Worm (Caenorhabditis elegans): ENCODE results near the gene F32D8.3.
A peak's percentile ranks its signal among the peaks of the same experiment; 100 is the strongest.

The F32D8.3 gene

DNA sequence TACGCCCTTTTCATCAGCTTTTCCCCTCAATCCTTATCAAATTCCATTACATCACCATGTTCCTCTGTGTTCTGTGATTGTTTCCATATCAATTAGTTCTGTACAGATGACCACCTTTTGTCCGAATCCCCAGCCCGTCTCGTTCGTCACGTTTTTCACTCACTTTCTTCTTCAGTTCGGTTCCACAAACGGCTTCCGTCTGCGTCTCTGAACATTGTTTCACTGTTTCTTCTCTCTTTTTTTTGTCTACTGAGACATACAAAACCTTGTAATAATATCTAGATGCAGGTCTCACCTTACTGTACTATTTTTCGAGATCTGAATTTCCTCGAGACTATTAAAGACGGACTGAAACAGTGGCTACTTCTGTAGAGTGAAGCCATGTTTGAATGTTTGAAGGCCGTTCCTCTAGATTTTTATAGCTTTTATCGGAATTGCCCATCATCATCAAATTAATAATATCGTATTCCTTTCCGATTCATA is at the start of gene F32D8.3:
Gene F32D8.3 (plus strand): TSS at position 433 of the 483 bp plus-strand sequence.
- no peak for TF ChIP-seq elt-1 (tag; optimal IDR thresholded peaks at IDR 0.05; ENCODE audit: borderline replicate concordance, insufficient read depth)
- TF ChIP-seq mls-2 (tag; optimal IDR thresholded peaks at IDR 0.05) = no peak
- no peak for TF ChIP-seq ztf-11 (tag; optimal IDR thresholded peaks at IDR 0.05)
- TF ChIP-seq ceh-39 (tag; optimal IDR thresholded peaks at IDR 0.05) = no peak
- TF ChIP-seq mab-5 (tag; optimal IDR thresholded peaks at IDR 0.05) = no peak
- TF ChIP-seq mep-1 (tag; optimal IDR thresholded peaks at IDR 0.05) = no peak
- no peak for TF ChIP-seq hlh-1 (tag; optimal IDR thresholded peaks at IDR 0.05)
- no peak for TF ChIP-seq ceh-43 (GFP tag; optimal IDR thresholded peaks at IDR 0.05)
- TF ChIP-seq nhr-28 (tag; optimal IDR thresholded peaks at IDR 0.05) = no peak
- no peak for TF ChIP-seq unc-120 (tag; optimal IDR thresholded peaks at IDR 0.05; ENCODE audit: poor library complexity, severe bottlenecking)
- no peak for TF ChIP-seq ces-1 (GFP tag; optimal IDR thresholded peaks at IDR 0.05)
- TF ChIP-seq lin-13 (tag; optimal IDR thresholded peaks at IDR 0.05) = no peak

DNA sequence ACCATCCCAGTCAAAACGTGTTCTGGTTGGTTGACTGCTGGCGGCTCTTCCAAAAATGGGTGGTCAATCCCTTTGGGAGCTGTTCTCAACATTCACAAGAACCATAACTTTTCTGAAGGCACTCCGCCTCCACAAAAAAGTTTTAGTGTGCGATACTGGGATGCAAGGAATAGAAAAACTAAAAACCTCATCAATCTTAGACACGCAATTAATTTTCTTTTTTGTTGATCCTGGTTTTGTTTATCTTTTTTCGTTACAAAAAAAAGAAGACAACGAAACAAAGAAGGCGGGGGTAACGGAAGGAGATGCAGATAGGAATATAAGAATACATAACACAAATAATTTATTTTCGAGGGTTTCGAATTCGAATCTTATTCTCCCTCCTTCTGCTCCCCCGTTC is 48.4 kb upstream of the F32D8.3 start:
- no peak for TF ChIP-seq ceh-43 (GFP tag; optimal IDR thresholded peaks at IDR 0.05)
- no peak for TF ChIP-seq ztf-11 (tag; optimal IDR thresholded peaks at IDR 0.05)
- TF ChIP-seq flh-1 (GFP tag; optimal IDR thresholded peaks at IDR 0.05) = no peak
- TF ChIP-seq mls-2 (tag; optimal IDR thresholded peaks at IDR 0.05) = no peak
- TF ChIP-seq ceh-83 (GFP tag; optimal IDR thresholded peaks at IDR 0.05) = no peak
- no peak for TF ChIP-seq mep-1 (tag; optimal IDR thresholded peaks at IDR 0.05)
- TF ChIP-seq cnd-1 (tag; optimal IDR thresholded peaks at IDR 0.05) = no peak
- TF ChIP-seq hlh-1 (tag; optimal IDR thresholded peaks at IDR 0.05) = no peak
- no peak for TF ChIP-seq pha-4 (tag; optimal IDR thresholded peaks at IDR 0.05)
- TF ChIP-seq unc-62 (GFP tag; optimal IDR thresholded peaks at IDR 0.05) = no peak
- TF ChIP-seq nhr-76 (tag; optimal IDR thresholded peaks at IDR 0.05) = no peak
- TF ChIP-seq tbx-8 (GFP tag; optimal IDR thresholded peaks at IDR 0.05) = no peak
- no peak for TF ChIP-seq lin-32 (GFP tag; optimal IDR thresholded peaks at IDR 0.05)
- TF ChIP-seq sptf-1 (tag; optimal IDR thresholded peaks at IDR 0.05) = no peak
- no peak for TF ChIP-seq lsy-2 (tag; optimal IDR thresholded peaks at IDR 0.05)
- no peak for TF ChIP-seq nhr-237 (tag; optimal IDR thresholded peaks at IDR 0.05)
- TF ChIP-seq snpc-4 (tag; optimal IDR thresholded peaks at IDR 0.05) = no peak
- no peak for TF ChIP-seq ham-2 (GFP tag; optimal IDR thresholded peaks at IDR 0.05)
- TF ChIP-seq zip-8 (tag; optimal IDR thresholded peaks at IDR 0.05) = no peak

DNA sequence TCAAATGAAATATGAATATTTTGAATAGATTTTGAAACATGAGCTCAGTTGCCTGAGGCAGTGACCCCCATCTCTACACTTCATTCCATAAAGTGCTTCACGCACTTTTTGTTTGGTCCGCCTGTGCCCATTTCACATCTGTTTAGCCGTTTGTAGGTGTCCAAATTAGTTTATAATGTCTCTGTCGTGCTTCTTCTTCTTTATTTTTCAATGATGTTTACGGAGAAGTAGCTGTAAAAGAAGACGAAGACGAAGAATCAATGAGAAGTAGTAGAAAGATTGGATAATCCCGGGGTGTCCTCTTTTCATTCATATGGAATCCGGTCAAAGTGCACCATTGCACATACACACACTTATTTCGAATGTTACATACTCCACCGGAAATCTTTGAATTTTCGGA is 47.2 kb upstream of the F32D8.3 start:
- TF ChIP-seq ces-1 (GFP tag; optimal IDR thresholded peaks at IDR 0.05) (peak; percentile 75), nhr-28 (tag; optimal IDR thresholded peaks at IDR 0.05) (no peak)

DNA sequence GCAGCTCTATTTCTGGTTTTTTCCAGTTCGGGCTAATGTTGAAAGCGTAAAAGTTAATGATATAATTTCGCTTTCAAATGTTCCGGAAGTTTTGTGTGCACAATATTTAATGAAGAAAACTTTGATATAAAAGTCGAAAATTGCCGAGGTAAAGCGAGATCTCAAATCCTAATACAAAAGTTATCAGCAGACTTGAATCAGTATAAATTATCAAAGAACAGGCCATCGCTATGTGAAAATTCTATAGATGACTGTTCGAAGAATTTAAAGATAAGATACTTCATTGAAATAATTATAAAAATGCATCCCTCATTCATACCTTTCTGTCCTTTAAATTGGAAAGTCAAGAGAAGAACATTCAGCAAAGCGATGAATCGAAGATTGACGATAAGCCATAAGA is 39.7 kb upstream of the F32D8.3 start, which contains the start of gene C29A12.6:
Gene C29A12.6 (plus strand): TSS at position 301 of the 400 bp plus-strand sequence.
- TF ChIP-seq ceh-39 (tag; optimal IDR thresholded peaks at IDR 0.05) (no peak), mep-1 (tag; optimal IDR thresholded peaks at IDR 0.05) (no peak)

DNA sequence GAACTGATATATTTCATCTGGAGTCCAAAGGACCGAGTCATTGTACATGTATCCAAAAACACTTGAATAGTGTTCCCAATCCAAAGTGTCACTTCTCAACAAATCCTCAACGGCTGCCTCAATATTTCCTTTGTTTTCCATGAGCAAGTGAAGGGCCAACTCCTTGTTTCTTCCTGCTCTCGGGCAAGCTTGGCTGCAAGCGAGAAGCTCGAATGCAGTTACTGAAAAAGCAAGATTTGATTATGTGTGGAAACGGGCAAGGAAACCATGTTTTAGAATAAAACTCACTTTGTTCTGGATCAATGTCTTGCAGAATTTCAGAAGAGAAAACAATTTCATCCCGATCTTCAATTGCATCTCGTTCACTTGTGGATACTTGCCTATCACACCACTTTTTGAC is 32.4 kb upstream of the F32D8.3 start:
- TF ChIP-seq ces-1 (GFP tag; optimal IDR thresholded peaks at IDR 0.05) (peak; percentile 66), elt-3 (tag; optimal IDR thresholded peaks at IDR 0.05) (no peak)

DNA sequence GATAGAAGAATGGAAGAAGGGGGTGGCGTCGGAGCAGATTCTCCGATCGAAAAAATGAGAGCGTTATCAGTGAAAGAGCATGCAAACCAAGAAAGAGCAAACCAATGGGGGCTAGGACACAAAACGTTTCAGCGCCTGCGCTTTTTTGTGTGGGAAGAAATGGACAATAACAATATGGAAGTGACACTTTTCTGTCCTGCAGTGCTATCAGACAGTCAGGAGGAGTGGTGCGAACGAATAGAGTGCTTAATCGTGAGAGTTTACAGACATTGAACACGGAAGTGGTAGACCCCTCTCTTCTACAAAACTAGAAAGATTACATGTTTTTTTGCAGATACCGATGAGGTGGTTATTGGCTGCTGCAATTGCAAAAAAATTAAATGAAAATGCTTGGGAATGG is 31.3 kb upstream of the F32D8.3 start:
- TF ChIP-seq sem-2 (GFP tag; optimal IDR thresholded peaks at IDR 0.05) (no peak), ztf-11 (tag; optimal IDR thresholded peaks at IDR 0.05) (no peak), ceh-39 (tag; optimal IDR thresholded peaks at IDR 0.05) (no peak), M03D4.4 (tag; optimal IDR thresholded peaks at IDR 0.05) (no peak), nhr-2 (tag; optimal IDR thresholded peaks at IDR 0.05) (no peak), snpc-4 (tag; optimal IDR thresholded peaks at IDR 0.05) (no peak), unc-62 (GFP tag; optimal IDR thresholded peaks at IDR 0.05) (no peak), nhr-12 (tag; optimal IDR thresholded peaks at IDR 0.05) (no peak), zip-8 (tag; optimal IDR thresholded peaks at IDR 0.05) (no peak), lin-32 (GFP tag; optimal IDR thresholded peaks at IDR 0.05) (no peak), drap-1 (GFP tag; optimal IDR thresholded peaks at IDR 0.05) (no peak), hlh-1 (tag; optimal IDR thresholded peaks at IDR 0.05) (no peak), tbx-8 (GFP tag; optimal IDR thresholded peaks at IDR 0.05) (no peak), flh-1 (GFP tag; optimal IDR thresholded peaks at IDR 0.05) (no peak), cnd-1 (tag; optimal IDR thresholded peaks at IDR 0.05) (no peak), mep-1 (tag; optimal IDR thresholded peaks at IDR 0.05) (no peak), lin-13 (tag; optimal IDR thresholded peaks at IDR 0.05) (no peak), lsy-2 (tag; optimal IDR thresholded peaks at IDR 0.05) (no peak), ceh-43 (GFP tag; optimal IDR thresholded peaks at IDR 0.05) (no peak), unc-120 (tag; optimal IDR thresholded peaks at IDR 0.05; ENCODE audit: poor library complexity, severe bottlenecking) (no peak)

All from whole organism, mixed stage, embryonic.